Worm (Caenorhabditis elegans) whole organism, young adult: Measurements from ENCODE around the gene cyp-34A10.

Experiments used
- B0019.2 ChIP-seq: fragments of 200-800 bp; sonication (Bioruptor generic); conservative IDR thresholded peaks from 2 replicates; pipeline ENCODE4 v1.3.6; 2022; ENCODE audit warnings: missing genetic modification reagents, missing genetic modification characterization, missing compliant biosample characterization
- B0035.1 ChIP-seq: sonication (generic microtip); optimal IDR thresholded peaks from 2 replicates; lab custom pipeline; 2016; ENCODE audit warnings: missing genetic modification characterization, mild to moderate bottlenecking, missing compliant biosample characterization, missing genotype, missing genetic modification reagents
- C17E4.6 ChIP-seq: fragments of 200-800 bp; sonication (Bioruptor generic); IDR thresholded peaks from 2 replicates; pipeline ENCODE4 v1.3.6; 2022; ENCODE audit warnings: missing genetic modification reagents, missing genetic modification characterization, missing compliant biosample characterization
- D2030.7 ChIP-seq: fragments of 200-800 bp; sonication (Bioruptor generic); IDR thresholded peaks from 2 replicates; pipeline ENCODE4 v1.3.6; 2022; ENCODE audit warnings: missing genetic modification reagents, missing genetic modification characterization, missing compliant biosample characterization
- F22D6.2 ChIP-seq: sonication (generic microtip); optimal IDR thresholded peaks from 2 replicates; lab custom pipeline; 2016; ENCODE audit warnings: mild to moderate bottlenecking, missing genetic modification characterization, missing compliant biosample characterization
- F39B2.1 ChIP-seq: fragments of 200-800 bp; sonication (Bioruptor generic); IDR thresholded peaks from 2 replicates; pipeline ENCODE4 v1.3.6; 2022; ENCODE audit warnings: missing genetic modification reagents, missing genetic modification characterization, missing compliant biosample characterization
- F57A8.1 ChIP-seq: fragments of 200-800 bp; sonication (Bioruptor generic); optimal IDR thresholded peaks from 2 replicates; lab custom pipeline; 2018; ENCODE audit warnings: mild to moderate bottlenecking, missing genetic modification characterization, moderate library complexity, missing compliant biosample characterization
- K11D2.4 ChIP-seq: fragments of 200-800 bp; sonication (Bioruptor generic); IDR thresholded peaks from 2 replicates; pipeline ENCODE4 v1.3.6; 2022; ENCODE audit warnings: missing genetic modification reagents, missing genetic modification characterization, missing compliant biosample characterization
- Y53G8AR.9 ChIP-seq: fragments of 200-800 bp; sonication (Bioruptor generic); conservative IDR thresholded peaks from 2 replicates; pipeline ENCODE4 v1.3.6; 2022; ENCODE audit warnings: missing genetic modification reagents, missing genetic modification characterization, missing compliant biosample characterization
- Y56A3A.18 ChIP-seq: fragments of 200-800 bp; sonication (Bioruptor generic); IDR thresholded peaks from 2 replicates; pipeline ENCODE4 v1.3.6; 2022; ENCODE audit warnings: missing genetic modification reagents, missing genetic modification characterization, missing compliant biosample characterization
- ama-1 ChIP-seq, 3 experiments: fragments of 150-350 bp in 1 of 3; sonication (generic microtip) in 2 of 3; optimal IDR thresholded peaks; 2 replicates each; lab custom pipeline; 2014 to 2018; ENCODE audit warnings: missing biosample characterization in 2 of 3, missing genetic modification characterization in 2 of 3, missing genetic modification reagents in 2 of 3
- aptf-2 ChIP-seq: fragments of 200-800 bp; sonication (Bioruptor generic); conservative IDR thresholded peaks from 2 replicates; pipeline ENCODE4 v1.3.6; 2022; ENCODE audit warnings: missing genetic modification reagents, missing genetic modification characterization, missing compliant biosample characterization
- aptf-3 ChIP-seq: fragments of 200-800 bp; sonication (Bioruptor generic); IDR thresholded peaks from 2 replicates; pipeline ENCODE4 v1.3.6; 2022; ENCODE audit warnings: missing genetic modification characterization, missing compliant biosample characterization
- attf-3 ChIP-seq: fragments of 200-800 bp; sonication (Bioruptor generic); conservative IDR thresholded peaks from 2 replicates; pipeline ENCODE4 v1.3.6; 2022; ENCODE audit warnings: missing genetic modification reagents, missing genetic modification characterization, missing compliant biosample characterization
- attf-5 ChIP-seq: fragments of 200-800 bp; sonication (Bioruptor generic); optimal IDR thresholded peaks from 2 replicates; lab custom pipeline; 2018; ENCODE audit warnings: mild to moderate bottlenecking, missing genetic modification characterization, missing compliant biosample characterization
- bed-1 ChIP-seq: fragments of 200-800 bp; sonication (Bioruptor generic); IDR thresholded peaks from 2 replicates; pipeline ENCODE4 v1.3.6; 2022; ENCODE audit warnings: missing genetic modification reagents, missing genetic modification characterization, missing compliant biosample characterization
- cebp-1 ChIP-seq, 2 experiments: fragments of 200-800 bp in 1 of 2; sonication (Bioruptor generic) in 1 of 2; sonication (generic microtip) in 1 of 2; IDR thresholded peaks in 1 of 2; optimal IDR thresholded peaks in 1 of 2; 2 replicates each; pipeline versions ENCODE4 v1.3.6 to Lab custom; 2017 to 2022; ENCODE audit warnings: missing compliant biosample characterization in 2 of 2, missing genetic modification characterization in 2 of 2, mild to moderate bottlenecking in 1 of 2, missing genetic modification reagents in 1 of 2, moderate library complexity in 1 of 2
- ceh-27 ChIP-seq: fragments of 200-800 bp; sonication (Bioruptor generic); optimal IDR thresholded peaks from 2 replicates; lab custom pipeline; 2018; ENCODE audit warnings: mild to moderate bottlenecking, missing genetic modification characterization, moderate library complexity, missing compliant biosample characterization
- dpl-1 ChIP-seq: fragments of 150-350 bp; optimal IDR thresholded peaks from 2 replicates; lab custom pipeline; 2014; ENCODE audit warnings: missing biosample characterization, missing genetic modification reagents, missing genetic modification characterization
- egl-44 ChIP-seq: fragments of 200-800 bp; sonication (Bioruptor generic); IDR thresholded peaks from 2 replicates; pipeline ENCODE4 v1.3.6; 2022; ENCODE audit warnings: missing genetic modification reagents, missing genetic modification characterization, missing compliant biosample characterization
- egrh-3 ChIP-seq: fragments of 200-800 bp; sonication (Bioruptor generic); IDR thresholded peaks from 2 replicates; pipeline ENCODE4 v1.3.6; 2022; ENCODE audit warnings: missing genetic modification reagents, missing genetic modification characterization, missing compliant biosample characterization
- gei-17 ChIP-seq: fragments of 200-800 bp; sonication (Bioruptor generic); optimal IDR thresholded peaks from 2 replicates; lab custom pipeline; 2018; ENCODE audit warnings: mild to moderate bottlenecking, missing genetic modification characterization, missing compliant biosample characterization
- hlh-26 ChIP-seq: fragments of 200-800 bp; sonication (Bioruptor generic); conservative IDR thresholded peaks from 2 replicates; pipeline ENCODE4 v1.3.6; 2022; ENCODE audit warnings: missing genetic modification reagents, missing genetic modification characterization, missing compliant biosample characterization
- hrde-1 ChIP-seq: sonication (generic microtip); optimal IDR thresholded peaks from 2 replicates; lab custom pipeline; 2016; ENCODE audit warnings: missing genetic modification characterization, mild to moderate bottlenecking, missing compliant biosample characterization, moderate library complexity, missing genotype, missing genetic modification reagents, borderline replicate concordance
- lag-1 ChIP-seq: fragments of 200-800 bp; sonication (Bioruptor generic); IDR thresholded peaks from 2 replicates; pipeline ENCODE4 v1.3.6; 2022; ENCODE audit warnings: missing genetic modification reagents, missing genetic modification characterization, missing compliant biosample characterization
- lin-35 ChIP-seq, 3 experiments: fragments of 150-350 bp in 2 of 3; sonication (generic microtip) in 1 of 3; optimal IDR thresholded peaks; 2 replicates each; lab custom pipeline; 2014 to 2018; ENCODE audit warnings: missing biosample characterization in 3 of 3, missing genetic modification characterization in 3 of 3, missing genetic modification reagents in 3 of 3
- madf-10 ChIP-seq: sonication (generic microtip); optimal IDR thresholded peaks from 2 replicates; lab custom pipeline; 2016; ENCODE audit warnings: mild to moderate bottlenecking, missing genetic modification characterization, missing compliant biosample characterization
- mes-4 ChIP-seq: sonication (generic microtip); optimal IDR thresholded peaks from 2 replicates; lab custom pipeline; 2016; ENCODE audit warnings: missing genotype, missing genetic modification characterization, missing compliant biosample characterization
- mxl-1 ChIP-seq: sonication (generic microtip); optimal IDR thresholded peaks from 2 replicates; lab custom pipeline; 2016; ENCODE audit warnings: missing genetic modification characterization, missing compliant biosample characterization
- nfya-2 ChIP-seq: fragments of 200-800 bp; sonication (Bioruptor generic); IDR thresholded peaks from 2 replicates; pipeline ENCODE4 v1.3.6; 2022; ENCODE audit warnings: missing genetic modification reagents, missing genetic modification characterization, missing compliant biosample characterization
- nhr-27 ChIP-seq: fragments of 200-800 bp; sonication (Bioruptor generic); optimal IDR thresholded peaks from 2 replicates; lab custom pipeline; 2018; ENCODE audit warnings: mild to moderate bottlenecking, missing genetic modification characterization, moderate library complexity, missing compliant biosample characterization
- nhr-80 ChIP-seq: sonication (generic microtip); optimal IDR thresholded peaks from 2 replicates; lab custom pipeline; 2016; ENCODE audit warnings: missing genetic modification characterization, missing compliant biosample characterization
- pbrm-1 ChIP-seq: fragments of 200-800 bp; sonication (Bioruptor generic); IDR thresholded peaks from 2 replicates; pipeline ENCODE4 v1.3.6; 2022; ENCODE audit warnings: missing genetic modification reagents, missing genetic modification characterization, missing compliant biosample characterization
- pha-4 ChIP-seq: fragments of 150-350 bp; sonication (generic microtip); optimal IDR thresholded peaks from 2 replicates; lab custom pipeline; 2014; ENCODE audit warnings: missing biosample characterization, missing genetic modification reagents, missing genetic modification characterization
- rpc-1 ChIP-seq, 2 experiments: fragments of 150-350 bp in 1 of 2; sonication (generic microtip) in 1 of 2; optimal IDR thresholded peaks; 2 replicates each; lab custom pipeline; 2014 to 2018; ENCODE audit warnings: missing biosample characterization in 1 of 2, missing genetic modification characterization in 1 of 2, missing genetic modification reagents in 1 of 2, missing genotype in 1 of 2
- sdz-38 ChIP-seq: sonication (generic microtip); optimal IDR thresholded peaks from 2 replicates; lab custom pipeline; 2016; ENCODE audit warnings: missing genotype, missing genetic modification characterization, missing compliant biosample characterization
- snpc-3.4 ChIP-seq: sonication (generic microtip); optimal IDR thresholded peaks from 2 replicates; lab custom pipeline; 2017; ENCODE audit warnings: missing genetic modification characterization, mild to moderate bottlenecking, missing compliant biosample characterization, antibody characterized with exemption, moderate library complexity, missing genotype, missing genetic modification reagents
- tlf-1 ChIP-seq: fragments of 200-800 bp; sonication (Bioruptor generic); optimal IDR thresholded peaks from 2 replicates; lab custom pipeline; 2018; ENCODE audit warnings: mild to moderate bottlenecking, missing genetic modification characterization, missing compliant biosample characterization
- unc-130 ChIP-seq: sonication (generic microtip); optimal IDR thresholded peaks from 2 replicates; lab custom pipeline; 2016; ENCODE audit warnings: missing genetic modification reagents, missing genetic modification characterization, missing compliant biosample characterization
- unc-62 ChIP-seq: fragments of 150-350 bp; optimal IDR thresholded peaks from 2 replicates; lab custom pipeline; 2014; ENCODE audit warnings: missing biosample characterization, missing genetic modification reagents, missing genetic modification characterization
- xnd-1 ChIP-seq: sonication (generic microtip); optimal IDR thresholded peaks from 2 replicates; lab custom pipeline; 2016; ENCODE audit warnings: missing genotype, missing genetic modification reagents, missing genetic modification characterization, missing compliant biosample characterization
- ztf-6 ChIP-seq: fragments of 200-800 bp; sonication (Bioruptor generic); IDR thresholded peaks from 2 replicates; pipeline ENCODE4 v1.3.6; 2022; ENCODE audit warnings: missing genetic modification reagents, missing genetic modification characterization, missing compliant biosample characterization

The cyp-34A10 gene

DNA sequence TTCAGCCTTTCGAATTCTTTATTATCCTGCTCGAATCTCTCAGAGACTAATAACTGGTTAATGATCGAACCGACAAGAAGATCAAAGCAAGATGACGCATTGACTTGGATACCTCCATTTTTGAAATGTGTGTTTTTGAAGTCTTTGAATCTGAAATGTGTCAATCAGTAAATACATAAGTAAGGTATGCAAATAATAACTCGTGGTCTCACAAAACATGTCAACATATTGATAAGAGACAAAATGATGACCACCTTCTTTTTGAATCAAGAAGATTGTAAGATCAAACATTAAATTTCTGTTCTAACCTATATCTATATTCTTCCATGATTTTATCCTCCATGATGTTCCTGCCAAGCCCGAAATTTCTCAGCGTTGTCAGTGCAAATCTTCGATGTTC, 3.1 kb downstream of the cyp-34A10 start:
- TF ChIP-seq snpc-3.4 (tag; lab: Kevin White, UChicago) (no peak), unc-62 (GFP tag; lab: Kevin White, UChicago) (peak; percentile 50)

DNA sequence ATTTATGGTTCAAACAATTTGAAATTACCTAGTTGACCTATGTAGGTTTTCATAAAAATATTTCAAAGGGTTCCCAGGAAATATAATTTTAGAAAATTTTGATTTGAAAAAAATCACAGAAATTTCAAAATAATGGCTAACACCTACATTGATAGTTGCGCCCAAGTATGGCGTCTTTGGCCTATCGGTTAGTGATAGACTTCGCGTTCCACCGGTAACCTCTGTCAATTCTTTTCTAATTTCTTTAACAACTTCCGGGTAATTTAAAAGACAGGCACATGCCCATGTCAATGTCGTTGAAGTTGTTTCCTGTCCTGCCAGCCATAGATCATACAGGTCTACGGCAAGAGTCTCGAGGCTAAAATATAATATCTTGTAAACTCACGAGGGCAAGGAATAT, 3.9 kb downstream of the cyp-34A10 start:
- TF ChIP-seq gei-17 (GFP tag; lab: Kevin White, UChicago) = no peak
- TF ChIP-seq B0035.1 = no peak
- no peak for TF ChIP-seq K11D2.4 (GFP tag; lab: Robert Waterston, UW)
- no peak for TF ChIP-seq mes-4
- TF ChIP-seq dpl-1 (GFP tag; lab: Kevin White, UChicago) = no peak
- TF ChIP-seq rpc-1 (optimal IDR thresholded peaks at IDR 0.05; lab: Kevin White, UChicago) = no peak
- TF ChIP-seq rpc-1 (tag; optimal IDR thresholded peaks at IDR 0.05; lab: Kevin White, UChicago) = no peak
- TF ChIP-seq hrde-1 (tag; lab: Kevin White, UChicago) = no peak
- TF ChIP-seq nfya-2 (GFP tag; lab: Robert Waterston, UW) = no peak
- no peak for TF ChIP-seq D2030.7 (GFP tag; lab: Robert Waterston, UW)
- TF ChIP-seq B0019.2 (GFP tag; lab: Robert Waterston, UW) = no peak

DNA sequence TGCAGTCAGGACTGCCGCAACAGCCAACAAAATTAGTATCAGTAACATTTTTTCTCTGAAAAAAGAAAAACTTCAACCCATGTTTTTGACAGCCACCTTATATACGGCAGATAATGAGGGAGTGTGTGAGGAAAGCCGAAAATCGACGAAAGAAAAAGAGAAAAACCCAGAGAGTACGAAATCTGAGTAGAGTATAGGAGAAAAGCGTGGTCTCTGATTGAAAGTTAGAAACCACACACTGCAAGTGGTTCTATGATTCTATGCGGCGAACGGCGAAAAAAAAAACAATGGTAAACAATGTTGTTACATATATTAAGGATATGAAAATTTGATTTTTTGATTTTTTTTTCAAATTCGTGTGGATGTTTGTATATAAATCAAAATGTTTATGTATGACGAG, 5.0 kb downstream of the cyp-34A10 start, which contains the start of gene cyp-34A8:
Gene cyp-34A8 (minus strand): TSS at position 62 of the 400 bp plus-strand sequence.
- TF ChIP-seq ama-1 (optimal IDR thresholded peaks at IDR 0.05; lab: Kevin White, UChicago) (no peak), ama-1 (GFP tag; optimal IDR thresholded peaks at IDR 0.05; lab: Kevin White, UChicago) (no peak), egrh-3 (GFP tag; lab: Robert Waterston, UW) (no peak), lag-1 (no peak), pha-4 (tag; lab: Kevin White, UChicago) (no peak), nhr-80 (tag; lab: Kevin White, UChicago) (peak; percentile 20)

DNA sequence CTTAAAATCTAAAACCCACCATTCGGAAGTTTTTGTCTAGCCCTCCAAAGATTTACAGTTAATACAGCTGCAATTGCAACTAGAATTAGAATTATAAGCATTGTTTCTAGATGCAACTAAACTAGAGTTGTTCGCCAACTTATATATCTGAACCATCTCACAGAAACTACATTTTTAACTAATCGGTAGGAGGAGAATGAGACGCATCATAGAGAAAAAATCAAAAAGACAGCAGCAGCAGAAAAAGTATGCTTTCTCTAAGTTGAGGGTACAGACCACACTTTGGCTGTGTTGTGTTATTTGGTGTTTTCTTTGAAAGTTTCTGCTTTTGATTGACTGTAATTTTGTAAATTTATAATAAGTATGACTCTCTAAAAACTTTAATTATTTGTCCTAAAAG, 9.1 kb downstream of the cyp-34A10 start, which contains the start of gene cyp-34A7:
Gene cyp-34A7 (minus strand): TSS at position 101 of the 400 bp plus-strand sequence.
- TF ChIP-seq tlf-1 (GFP tag; lab: Kevin White, UChicago) (no peak), gei-17 (GFP tag; lab: Kevin White, UChicago) (no peak), madf-10 (no peak), F22D6.2 (tag; lab: Kevin White, UChicago) (no peak), bed-1 (GFP tag; lab: Robert Waterston, UW) (no peak), pbrm-1 (GFP tag; lab: Robert Waterston, UW) (no peak), aptf-3 (no peak), aptf-2 (GFP tag; lab: Robert Waterston, UW) (no peak), ceh-27 (GFP tag; lab: Kevin White, UChicago) (no peak), egl-44 (no peak), C17E4.6 (GFP tag; lab: Robert Waterston, UW) (no peak)

DNA sequence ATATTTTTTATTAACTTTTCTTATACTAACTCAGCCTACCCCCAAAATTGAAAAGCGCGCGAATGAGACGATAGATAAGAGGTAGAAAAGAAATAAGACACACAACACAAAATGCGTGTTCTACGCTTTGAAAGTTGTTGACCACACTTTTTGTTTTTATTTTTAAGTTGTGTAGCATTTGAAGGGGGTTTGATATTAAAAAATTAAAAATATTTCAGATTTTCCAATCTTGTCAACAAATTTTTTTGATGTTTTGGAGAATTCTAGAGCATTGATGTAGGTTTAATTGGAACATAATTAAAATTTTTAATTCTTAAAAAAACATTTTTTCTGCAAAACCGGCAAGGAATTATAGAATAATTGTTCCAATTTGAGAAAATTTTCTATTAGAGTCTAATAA, 11.6 kb downstream of the cyp-34A10 start, which contains the start of gene cyp-34A6:
Gene cyp-34A6 (minus strand): TSS at position 101 of the 400 bp plus-strand sequence.
- TF ChIP-seq unc-130 (GFP tag; lab: Kevin White, UChicago) = no peak
- no peak for TF ChIP-seq F57A8.1 (GFP tag; lab: Kevin White, UChicago)
- no peak for TF ChIP-seq Y53G8AR.9 (GFP tag; lab: Robert Waterston, UW)
- no peak for TF ChIP-seq sdz-38
- TF ChIP-seq ztf-6 (GFP tag; lab: Robert Waterston, UW) = no peak
- no peak for TF ChIP-seq lin-35 (GFP tag; optimal IDR thresholded peaks at IDR 0.05; lab: Kevin White, UChicago)
- no peak for TF ChIP-seq C17E4.6 (GFP tag; lab: Robert Waterston, UW)
- no peak for TF ChIP-seq Y56A3A.18
- TF ChIP-seq cebp-1 (GFP tag; IDR thresholded peaks at IDR 0.05; lab: Robert Waterston, UW) = no peak
- no peak for TF ChIP-seq cebp-1 (tag; optimal IDR thresholded peaks at IDR 0.05; lab: Kevin White, UChicago)
- no peak for TF ChIP-seq attf-3
- no peak for TF ChIP-seq attf-5
- TF ChIP-seq mxl-1 (tag; lab: Kevin White, UChicago) = no peak
- TF ChIP-seq xnd-1 (tag; lab: Kevin White, UChicago) = no peak
- TF ChIP-seq nhr-27 = no peak
- TF ChIP-seq hlh-26 (GFP tag; lab: Robert Waterston, UW) = no peak
- no peak for TF ChIP-seq F39B2.1 (GFP tag; lab: Robert Waterston, UW)
